Worm (Caenorhabditis elegans): ENCODE data around the gene Y44A6D.1.
A peak's percentile ranks its signal among the peaks of the same experiment; 100 is the strongest.

The Y44A6D.1 gene

ce11 chrV:20837765-20838164 is 47.9 kb upstream of the Y44A6D.1 start, which contains the start of gene mrps-12 (continued):
- no peak for TF ChIP-seq nhr-237 (tag; optimal IDR thresholded peaks at IDR 0.05)
- TF ChIP-seq saeg-2 (GFP tag; IDR thresholded peaks at IDR 0.05): no peak
- TF ChIP-seq fkh-10 (GFP tag; optimal IDR thresholded peaks at IDR 0.05): no peak
- no peak for TF ChIP-seq ztf-7 (tag; optimal IDR thresholded peaks at IDR 0.05)
- TF ChIP-seq mep-1 (tag; optimal IDR thresholded peaks at IDR 0.05): peak; percentile 11
- TF ChIP-seq mxl-3 (GFP tag; optimal IDR thresholded peaks at IDR 0.05): no peak
- no peak for TF ChIP-seq nhr-28 (tag; optimal IDR thresholded peaks at IDR 0.05)
- TF ChIP-seq unc-39 (tag; optimal IDR thresholded peaks at IDR 0.05): no peak
- no peak for TF ChIP-seq jun-1 (tag; optimal IDR thresholded peaks at IDR 0.05)
- peak; percentile 43 for TF ChIP-seq aha-1 (tag)
- TF ChIP-seq nhr-76 (tag; optimal IDR thresholded peaks at IDR 0.05): no peak
- no peak for TF ChIP-seq Y5F2A.4 (GFP tag; optimal IDR thresholded peaks at IDR 0.05)
- TF ChIP-seq lim-7 (GFP tag; IDR thresholded peaks at IDR 0.05): no peak
- TF ChIP-seq hlh-30 (tag; optimal IDR thresholded peaks at IDR 0.05; ENCODE audit: insufficient read depth): peak; percentile 23
- TF ChIP-seq mes-2 (tag; optimal IDR thresholded peaks at IDR 0.05; ENCODE audit: poor library complexity, severe bottlenecking): peak; percentile 55

DNA sequence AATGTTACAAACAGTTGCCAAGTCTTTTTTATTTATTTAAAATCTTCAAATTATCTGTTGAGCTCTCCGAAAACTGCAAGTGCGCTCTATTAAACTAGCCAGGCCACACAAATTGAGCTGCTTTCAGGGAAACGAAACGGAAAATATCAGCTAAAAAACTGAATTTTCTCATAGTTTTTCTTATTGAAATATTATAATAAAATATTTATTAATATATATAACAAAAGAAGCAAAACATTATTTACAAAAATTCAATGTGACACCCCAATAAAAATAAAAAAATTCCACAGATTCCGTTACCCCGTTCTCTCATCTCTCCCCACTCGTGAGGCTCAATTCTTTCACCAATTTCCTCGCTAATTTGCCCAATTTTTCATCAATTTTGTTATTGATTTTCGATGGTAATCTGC is 42.7 kb upstream of the Y44A6D.1 start:
- TF ChIP-seq skn-1 (tag; optimal IDR thresholded peaks at IDR 0.05) (no peak), unc-130 (GFP tag; optimal IDR thresholded peaks at IDR 0.05) (no peak), lin-38 (GFP tag; IDR thresholded peaks at IDR 0.05) (peak; percentile 72), ceh-32 (tag; optimal IDR thresholded peaks at IDR 0.05; ENCODE audit: poor library complexity) (no peak), vab-7 (GFP tag; IDR thresholded peaks at IDR 0.05) (0 out of 2 replicates have a peak, but pooled peaks have one; percentile 9), mep-1 (tag; optimal IDR thresholded peaks at IDR 0.05) (peak; percentile 19), F37D6.2 (tag; optimal IDR thresholded peaks at IDR 0.05) (no peak), aha-1 (tag) (peak; percentile 64), nhr-10 (tag; optimal IDR thresholded peaks at IDR 0.05) (no peak), lin-1 (GFP tag; IDR thresholded peaks at IDR 0.05) (no peak), ctbp-1 (GFP tag; IDR thresholded peaks at IDR 0.05) (no peak), mes-2 (tag; optimal IDR thresholded peaks at IDR 0.05; ENCODE audit: poor library complexity, severe bottlenecking) (peak; percentile 67), daf-8 (GFP tag; IDR thresholded peaks at IDR 0.05) (no peak), spr-1 (tag; optimal IDR thresholded peaks at IDR 0.05) (no peak), hif-1 (tag; optimal IDR thresholded peaks at IDR 0.05) (peak in 1 of 2 experiments; percentile 64), hlh-11 (tag; optimal IDR thresholded peaks at IDR 0.05) (no peak), dpl-1 (GFP tag; optimal IDR thresholded peaks at IDR 0.05) (no peak), lsy-2 (tag; optimal IDR thresholded peaks at IDR 0.05) (peak in 1 of 2 experiments; percentile 39)

ce11 chrV:20831867-20832266 is 42.0 kb upstream of the Y44A6D.1 start:
- TF ChIP-seq T26A8.4 (GFP tag; IDR thresholded peaks at IDR 0.05) (0 out of 2 replicates have a peak, but pooled peaks have one; percentile 29), nhr-111 (GFP tag; optimal IDR thresholded peaks at IDR 0.05) (no peak), ceh-28 (tag; optimal IDR thresholded peaks at IDR 0.05) (no peak), mdt-29 (GFP tag; IDR thresholded peaks at IDR 0.05) (no peak), nhr-28 (tag; optimal IDR thresholded peaks at IDR 0.05) (peak; percentile 79), dve-1 (tag; optimal IDR thresholded peaks at IDR 0.05; ENCODE audit: insufficient read depth) (peak; percentile 49), ces-1 (GFP tag; optimal IDR thresholded peaks at IDR 0.05) (no peak), F49E8.2 (tag; optimal IDR thresholded peaks at IDR 0.05; ENCODE audit: borderline replicate concordance) (no peak), daf-16 (GFP tag; optimal IDR thresholded peaks at IDR 0.05) (no peak), daf-16 (tag; optimal IDR thresholded peaks at IDR 0.05) (peak; percentile 79), lin-39 (tag; optimal IDR thresholded peaks at IDR 0.05) (no peak), ZK546.5 (tag; optimal IDR thresholded peaks at IDR 0.05) (no peak), dmd-6 (GFP tag; IDR thresholded peaks at IDR 0.05) (peak; percentile 84), mxl-3 (GFP tag; optimal IDR thresholded peaks at IDR 0.05) (peak; percentile 85), daf-19 (GFP tag; conservative IDR thresholded peaks at IDR 0.05) (no peak), nhr-41 (GFP tag; IDR thresholded peaks at IDR 0.05) (no peak), lin-15B (tag; optimal IDR thresholded peaks at IDR 0.05) (no peak), lin-38 (GFP tag; IDR thresholded peaks at IDR 0.05) (no peak), vab-7 (GFP tag; IDR thresholded peaks at IDR 0.05) (no peak), nhr-48 (tag; optimal IDR thresholded peaks at IDR 0.05) (peak; percentile 39), ceh-20 (GFP tag; IDR thresholded peaks at IDR 0.05) (no peak), mdl-1 (tag; optimal IDR thresholded peaks at IDR 0.05) (peak in 1 of 2 experiments; percentile 58), cey-2 (tag; optimal IDR thresholded peaks at IDR 0.05; ENCODE audit: borderline replicate concordance, insufficient read depth) (no peak)
